Worm (Caenorhabditis elegans): ENCODE measurements around the gene pph-2.
A peak's percentile ranks its signal among the peaks of the same experiment; 100 is the strongest.

The pph-2 gene

DNA sequence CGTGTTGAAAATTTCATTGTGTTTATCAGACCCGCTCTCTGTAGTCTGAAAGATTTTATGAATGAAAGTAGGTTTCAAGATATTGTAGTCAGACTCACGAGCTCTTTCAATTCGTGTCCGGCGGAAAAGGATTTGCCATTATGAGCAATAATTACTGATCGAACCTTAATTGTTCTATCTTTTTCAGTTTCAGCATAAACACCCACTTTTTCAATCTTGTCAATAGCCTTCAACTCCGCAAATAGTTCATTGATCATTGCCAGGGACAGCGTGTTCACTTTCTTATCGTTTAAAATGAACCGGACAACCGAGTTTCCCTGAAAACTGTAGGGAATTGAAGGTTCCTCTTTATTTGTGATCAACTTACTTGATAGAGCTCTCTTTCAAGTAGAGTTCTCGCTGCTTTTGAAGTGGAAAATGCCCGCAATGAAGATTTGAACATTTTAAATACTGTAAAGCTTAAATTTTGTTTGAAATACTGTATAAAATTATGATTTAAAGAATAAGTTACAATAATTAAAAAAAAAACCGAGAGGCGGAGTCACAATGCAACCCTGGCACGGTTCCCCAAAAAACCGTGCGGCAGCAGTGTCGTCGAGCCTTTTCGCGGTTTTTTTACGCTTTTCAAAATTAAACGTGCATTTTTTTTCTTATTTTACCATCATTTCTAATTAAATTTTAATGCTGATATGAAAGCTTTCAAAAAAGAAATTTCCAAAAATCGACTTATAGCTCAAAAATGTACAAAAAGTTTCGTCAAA is 21.5 kb downstream of the pph-2 start, which contains the start of gene ech-2 (continued):
- TF ChIP-seq unc-98 (GFP tag; IDR thresholded peaks at IDR 0.05) (no peak), C04F5.9 (tag; optimal IDR thresholded peaks at IDR 0.05) (no peak), ceh-82 (tag; optimal IDR thresholded peaks at IDR 0.05) (peak in 1 of 3 experiments; percentile 20), hlh-4 (tag; optimal IDR thresholded peaks at IDR 0.05) (no peak), ztf-4 (tag; optimal IDR thresholded peaks at IDR 0.05) (no peak), zag-1 (tag; optimal IDR thresholded peaks at IDR 0.05) (no peak), lin-39 (tag; optimal IDR thresholded peaks at IDR 0.05) (no peak)

DNA sequence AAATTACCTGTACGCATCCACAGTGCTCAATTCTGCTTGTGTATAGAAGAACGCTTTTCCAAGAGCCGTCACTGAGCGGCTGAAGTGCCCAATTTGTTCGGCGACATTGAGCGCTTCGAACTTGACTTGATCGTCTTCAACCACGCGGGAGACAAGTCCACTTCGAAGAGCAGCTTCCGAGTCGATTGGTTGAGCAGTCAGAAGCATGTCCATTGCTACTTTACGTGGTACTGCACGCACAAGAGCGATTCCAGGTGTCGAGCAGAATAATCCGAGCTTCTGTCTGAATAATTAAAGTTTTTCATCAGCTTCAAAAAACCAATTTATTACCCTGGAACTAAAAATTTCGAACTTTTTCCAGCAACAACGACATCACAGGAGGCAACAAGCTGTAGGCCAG is 22.1 kb downstream of the pph-2 start:
- TF ChIP-seq nhr-84 (tag; optimal IDR thresholded peaks at IDR 0.05) (no peak), lir-3 (tag; optimal IDR thresholded peaks at IDR 0.05; ENCODE audit: poor library complexity) (no peak)

ce11 chrIV:11854777-11855176 is 22.8 kb downstream of the pph-2 start, which contains the start of gene tag-30:
Gene tag-30, minus strand, starts transcription at chrIV:11855159.
- TF ChIP-seq ama-1 (optimal IDR thresholded peaks at IDR 0.05) (peak; percentile 54), unc-130 (tag; optimal IDR thresholded peaks at IDR 0.05) (peak; percentile 32), irx-1 (tag; optimal IDR thresholded peaks at IDR 0.05) (peak; percentile 19), aly-2 (tag; optimal IDR thresholded peaks at IDR 0.05) (no peak), F16B12.6 (tag; optimal IDR thresholded peaks at IDR 0.05) (peak; percentile 13), nhr-12 (tag; optimal IDR thresholded peaks at IDR 0.05) (no peak), unc-86 (tag; optimal IDR thresholded peaks at IDR 0.05) (no peak), lsy-2 (tag; optimal IDR thresholded peaks at IDR 0.05) (peak in 1 of 2 experiments; percentile 70), nhr-77 (tag; optimal IDR thresholded peaks at IDR 0.05) (peak; percentile 31), fkh-10 (GFP tag; optimal IDR thresholded peaks at IDR 0.05) (no peak), dpl-1 (GFP tag; optimal IDR thresholded peaks at IDR 0.05) (peak; percentile 17 to 69 (median 49)), rnt-1 (tag; optimal IDR thresholded peaks at IDR 0.05) (peak; percentile 40), nhr-20 (tag; optimal IDR thresholded peaks at IDR 0.05) (peak; percentile 46), tlp-1 (tag; optimal IDR thresholded peaks at IDR 0.05) (no peak), nhr-71 (tag; optimal IDR thresholded peaks at IDR 0.05) (peak; percentile 67), dsc-1 (tag; optimal IDR thresholded peaks at IDR 0.05) (peak; percentile 35), nhr-85 (tag) (no peak), mep-1 (tag; optimal IDR thresholded peaks at IDR 0.05) (no peak), lin-14 (GFP tag; optimal IDR thresholded peaks at IDR 0.05) (peak; percentile 81), swsn-7 (tag; optimal IDR thresholded peaks at IDR 0.05) (peak; percentile 35), lin-35 (GFP tag; optimal IDR thresholded peaks at IDR 0.05) (peak; percentile 53 to 77), C34B4.2 (tag; optimal IDR thresholded peaks at IDR 0.05) (no peak), C16A3.4 (tag; optimal IDR thresholded peaks at IDR 0.05) (peak; percentile 67), unc-98 (GFP tag; IDR thresholded peaks at IDR 0.05) (no peak), ceh-82 (tag; optimal IDR thresholded peaks at IDR 0.05) (peak in 1 of 3 experiments; percentile 26), efl-1 (optimal IDR thresholded peaks at IDR 0.05) (peak; percentile 54 to 61), efl-1 (GFP tag; optimal IDR thresholded peaks at IDR 0.05 in 1 of 2) (peak; percentile 57 to 87), xbp-1 (tag; optimal IDR thresholded peaks at IDR 0.05) (peak; percentile 43), lin-15B (tag; optimal IDR thresholded peaks at IDR 0.05) (peak; percentile 39), nhr-90 (tag; optimal IDR thresholded peaks at IDR 0.05; ENCODE audit: poor library complexity) (peak; percentile 31), tbx-2 (tag; optimal IDR thresholded peaks at IDR 0.05) (peak; percentile 37), fkh-8 (tag; optimal IDR thresholded peaks at IDR 0.05) (no peak)

DNA sequence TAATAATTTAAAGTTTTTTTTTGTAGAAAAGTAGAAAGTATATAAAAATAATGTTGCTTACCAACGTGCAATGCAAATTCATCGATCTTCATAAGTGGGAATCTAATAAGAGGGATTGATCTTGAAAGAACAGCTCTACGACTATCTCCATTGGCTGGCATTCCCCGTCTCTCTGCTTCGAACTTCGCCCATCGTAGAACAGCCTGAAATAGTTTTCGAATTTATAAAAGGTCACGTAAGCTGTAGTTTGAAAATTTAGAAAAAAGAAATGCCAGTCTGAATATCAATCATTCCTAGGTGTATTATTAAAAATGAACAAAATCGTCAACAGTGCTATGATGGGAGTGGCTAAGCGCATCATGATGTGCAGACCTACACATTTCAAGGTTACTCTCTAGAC is 25.7 kb downstream of the pph-2 start, which contains the start of gene F38H4.5:
Gene F38H4.5, plus strand, starts transcription at position 301 of the 400 bp plus-strand sequence.
- TF ChIP-seq nhr-20 (tag; optimal IDR thresholded peaks at IDR 0.05) (no peak), nhr-28 (tag; optimal IDR thresholded peaks at IDR 0.05) (no peak), fos-1 (tag; optimal IDR thresholded peaks at IDR 0.05) (no peak), skn-1 (tag; optimal IDR thresholded peaks at IDR 0.05) (no peak), unc-130 (tag; optimal IDR thresholded peaks at IDR 0.05) (no peak), vab-15 (tag; optimal IDR thresholded peaks at IDR 0.05) (no peak), ets-5 (GFP tag; IDR thresholded peaks at IDR 0.05) (no peak), efl-3 (GFP tag; optimal IDR thresholded peaks at IDR 0.05) (no peak), snpc-4 (tag; optimal IDR thresholded peaks at IDR 0.05) (no peak), swsn-7 (tag; optimal IDR thresholded peaks at IDR 0.05) (no peak), mdl-1 (tag; optimal IDR thresholded peaks at IDR 0.05) (no peak), nhr-19 (GFP tag; conservative IDR thresholded peaks at IDR 0.05) (no peak)

All from whole organism, L1 larva.